6 worm cellular contexts compared by ENCODE assay signal in genomic region chrII:4745281-4745680, ce11.
TF ChIP-seq lines count a peak whose summit lies in the region.

No protein-coding gene starts in this region.

TF ChIP-seq in whole organism, L1 larva, 84 proteins besides CTCF, POLR2A, EP300 and RAD21 (continues in another document):
- TF ChIP-seq alr-1 (tag; optimal IDR thresholded peaks at IDR 0.05; lab: Kevin White, UChicago; ENCODE audit: borderline replicate concordance) (no peak), aha-1 (tag; optimal IDR thresholded peaks at IDR 0.05; lab: Kevin White, UChicago) (no peak), sptf-1 (tag; optimal IDR thresholded peaks at IDR 0.05; lab: Kevin White, UChicago) (no peak), lin-14 (GFP tag; optimal IDR thresholded peaks at IDR 0.05; lab: Kevin White, UChicago) (peak; percentile 68), ama-1 (optimal IDR thresholded peaks at IDR 0.05; lab: Kevin White, UChicago) (no peak), dsc-1 (tag; optimal IDR thresholded peaks at IDR 0.05; lab: Kevin White, UChicago) (no peak), zip-4 (GFP tag; optimal IDR thresholded peaks at IDR 0.05; lab: Kevin White, UChicago) (no peak), mdl-1 (tag; optimal IDR thresholded peaks at IDR 0.05; lab: Kevin White, UChicago) (peak in 1 of 2 experiments; percentile 12), sox-4 (tag; optimal IDR thresholded peaks at IDR 0.05; lab: Kevin White, UChicago) (no peak), fkh-8 (tag; optimal IDR thresholded peaks at IDR 0.05; lab: Kevin White, UChicago) (no peak), dpl-1 (GFP tag; optimal IDR thresholded peaks at IDR 0.05; lab: Kevin White, UChicago) (peak in 1 of 3 experiments; percentile 22), nhr-237 (tag; optimal IDR thresholded peaks at IDR 0.05; lab: Kevin White, UChicago) (no peak), Y116A8C.19 (tag; optimal IDR thresholded peaks at IDR 0.05; lab: Kevin White, UChicago; ENCODE audit: borderline replicate concordance) (no peak), unc-30 (tag; optimal IDR thresholded peaks at IDR 0.05; lab: Kevin White, UChicago) (no peak), F16B12.6 (tag; optimal IDR thresholded peaks at IDR 0.05; lab: Kevin White, UChicago) (no peak)

TF ChIP-seq in whole organism, L2 larva, 48 proteins besides CTCF, POLR2A, EP300 and RAD21 (continues in another document):
- TF ChIP-seq nhr-12 (tag; optimal IDR thresholded peaks at IDR 0.05; lab: Kevin White, UChicago) (no peak), ceh-16 (tag; optimal IDR thresholded peaks at IDR 0.05; lab: Kevin White, UChicago) (no peak), crh-2 (tag; optimal IDR thresholded peaks at IDR 0.05; lab: Kevin White, UChicago) (peak; percentile 44), aly-2 (tag; optimal IDR thresholded peaks at IDR 0.05; lab: Kevin White, UChicago) (no peak), mab-5 (tag; optimal IDR thresholded peaks at IDR 0.05; lab: Kevin White, UChicago) (no peak), sma-3 (GFP tag; optimal IDR thresholded peaks at IDR 0.05; lab: Kevin White, UChicago) (peak; percentile 85), nhr-129 (tag; optimal IDR thresholded peaks at IDR 0.05; lab: Kevin White, UChicago) (peak; percentile 13), elt-3 (tag; optimal IDR thresholded peaks at IDR 0.05; lab: Kevin White, UChicago) (no peak), C34F6.9 (tag; optimal IDR thresholded peaks at IDR 0.05; lab: Kevin White, UChicago) (no peak), nhr-6 (tag; optimal IDR thresholded peaks at IDR 0.05; lab: Kevin White, UChicago) (no peak), nhr-11 (tag; optimal IDR thresholded peaks at IDR 0.05; lab: Kevin White, UChicago) (peak; percentile 43), alr-1 (tag; optimal IDR thresholded peaks at IDR 0.05; lab: Kevin White, UChicago) (no peak), elt-1 (tag; optimal IDR thresholded peaks at IDR 0.05; lab: Kevin White, UChicago) (no peak), nhr-77 (tag; optimal IDR thresholded peaks at IDR 0.05; lab: Kevin White, UChicago) (no peak), sem-4 (tag; optimal IDR thresholded peaks at IDR 0.05; lab: Kevin White, UChicago) (no peak), fos-1 (tag; optimal IDR thresholded peaks at IDR 0.05; lab: Kevin White, UChicago) (peak; percentile 39)

TF ChIP-seq in whole organism, L3 larva, 47 proteins besides CTCF, POLR2A, EP300 and RAD21:
- TF ChIP-seq lsy-12 (tag; optimal IDR thresholded peaks at IDR 0.05; lab: Kevin White, UChicago) (peak; percentile 52), tbx-2 (tag; optimal IDR thresholded peaks at IDR 0.05; lab: Kevin White, UChicago) (peak; percentile 24), elt-2 (tag; optimal IDR thresholded peaks at IDR 0.05; lab: Kevin White, UChicago) (peak; percentile 1), nhr-77 (tag; optimal IDR thresholded peaks at IDR 0.05; lab: Kevin White, UChicago) (no peak), R02D3.7 (tag; optimal IDR thresholded peaks at IDR 0.05; lab: Kevin White, UChicago) (no peak), nfya-1 (tag; optimal IDR thresholded peaks at IDR 0.05; lab: Kevin White, UChicago; ENCODE audit: insufficient read depth) (peak; percentile 3), nhr-76 (tag; optimal IDR thresholded peaks at IDR 0.05; lab: Kevin White, UChicago) (no peak), mml-1 (tag; optimal IDR thresholded peaks at IDR 0.05; lab: Kevin White, UChicago) (peak; percentile 34), nhr-25 (tag; optimal IDR thresholded peaks at IDR 0.05; lab: Kevin White, UChicago) (peak; percentile 88), nhr-43 (tag; optimal IDR thresholded peaks at IDR 0.05; lab: Kevin White, UChicago; ENCODE audit: poor library complexity, severe bottlenecking) (peak; percentile 95), elt-3 (tag; optimal IDR thresholded peaks at IDR 0.05; lab: Kevin White, UChicago) (peak in 2 of 3 experiments; percentile 24 to 78), nhr-11 (tag; optimal IDR thresholded peaks at IDR 0.05; lab: Kevin White, UChicago) (peak; percentile 84), nhr-23 (tag; optimal IDR thresholded peaks at IDR 0.05; lab: Kevin White, UChicago) (peak; percentile 92)

TF ChIP-seq in whole organism, L4 larva, 104 proteins besides CTCF, POLR2A, EP300 and RAD21 (continues in another document):
- peak; percentile 34 for TF ChIP-seq dve-1 (tag; optimal IDR thresholded peaks at IDR 0.05; lab: Kevin White, UChicago; ENCODE audit: insufficient read depth)
- TF ChIP-seq lsy-2 (tag; optimal IDR thresholded peaks at IDR 0.05; lab: Kevin White, UChicago), result peak in 1 of 2 experiments; percentile 31
- TF ChIP-seq lin-38 (GFP tag; IDR thresholded peaks at IDR 0.05; lab: Robert Waterston, UW), result no peak
- TF ChIP-seq cey-2 (tag; optimal IDR thresholded peaks at IDR 0.05; lab: Kevin White, UChicago; ENCODE audit: borderline replicate concordance, insufficient read depth), result no peak
- TF ChIP-seq tra-1 (GFP tag; IDR thresholded peaks at IDR 0.05; lab: Robert Waterston, UW), result peak; percentile 39; the same call in 1 of the 2 replicates
- TF ChIP-seq ceh-20 (GFP tag; IDR thresholded peaks at IDR 0.05; lab: Robert Waterston, UW), result peak; percentile 59; the same call in 1 of the 2 replicates
- peak; percentile 30; the same call in 1 of the 2 replicates for TF ChIP-seq dmd-6 (GFP tag; IDR thresholded peaks at IDR 0.05; lab: Robert Waterston, UW)
- TF ChIP-seq dpl-1 (GFP tag; optimal IDR thresholded peaks at IDR 0.05; lab: Kevin White, UChicago), result peak; percentile 33
- peak; percentile 72 for TF ChIP-seq mxl-3 (GFP tag; optimal IDR thresholded peaks at IDR 0.05; lab: Kevin White, UChicago)
- peak; percentile 8 for TF ChIP-seq nhr-77 (tag; optimal IDR thresholded peaks at IDR 0.05; lab: Kevin White, UChicago)
- TF ChIP-seq hmg-1.1 (GFP tag; IDR thresholded peaks at IDR 0.05; lab: Robert Waterston, UW), result no peak
- peak; percentile 55 for TF ChIP-seq hlh-11 (tag; optimal IDR thresholded peaks at IDR 0.05; lab: Kevin White, UChicago)
- TF ChIP-seq nhr-102 (tag; optimal IDR thresholded peaks at IDR 0.05; lab: Kevin White, UChicago), result peak; percentile 10
- peak in 1 of 2 experiments; percentile 71 for TF ChIP-seq mdl-1 (tag; optimal IDR thresholded peaks at IDR 0.05; lab: Kevin White, UChicago)
- TF ChIP-seq nhr-11 (tag; optimal IDR thresholded peaks at IDR 0.05; lab: Kevin White, UChicago), result peak; percentile 98
- TF ChIP-seq nhr-28 (tag; optimal IDR thresholded peaks at IDR 0.05; lab: Kevin White, UChicago), result peak; percentile 77

TF ChIP-seq in whole organism, mixed stage, embryonic, 35 proteins besides CTCF, POLR2A, EP300 and RAD21:
- TF ChIP-seq elt-1 (tag; optimal IDR thresholded peaks at IDR 0.05; lab: Kevin White, UChicago; ENCODE audit: borderline replicate concordance, insufficient read depth), result peak; percentile 29
- TF ChIP-seq elt-3 (tag; optimal IDR thresholded peaks at IDR 0.05; lab: Kevin White, UChicago), result peak; percentile 25
- no peak for TF ChIP-seq ham-2 (GFP tag; optimal IDR thresholded peaks at IDR 0.05; lab: Kevin White, UChicago)
- no peak for TF ChIP-seq lsy-2 (tag; optimal IDR thresholded peaks at IDR 0.05; lab: Kevin White, UChicago)
- no peak for TF ChIP-seq ceh-83 (GFP tag; optimal IDR thresholded peaks at IDR 0.05; lab: Kevin White, UChicago)
- TF ChIP-seq cnd-1 (tag; optimal IDR thresholded peaks at IDR 0.05; lab: Kevin White, UChicago), result no peak

TF ChIP-seq in whole organism, young adult, 124 proteins besides CTCF, POLR2A, EP300 and RAD21:
- TF ChIP-seq pbrm-1 (GFP tag; IDR thresholded peaks at IDR 0.05; lab: Robert Waterston, UW) (no peak), rec-8 (tag; optimal IDR thresholded peaks at IDR 0.05; lab: Kevin White, UChicago) (no peak), F23B12.7 (tag; optimal IDR thresholded peaks at IDR 0.05; lab: Kevin White, UChicago; ENCODE audit: insufficient read depth) (no peak), ztf-26 (tag; optimal IDR thresholded peaks at IDR 0.05; lab: Kevin White, UChicago) (peak; percentile 76), Y53F4B.3 (GFP tag; IDR thresholded peaks at IDR 0.05; lab: Robert Waterston, UW) (no peak), tbp1 (GFP tag; optimal IDR thresholded peaks at IDR 0.05; lab: Kevin White, UChicago) (peak; percentile 28), ztf-25 (GFP tag; IDR thresholded peaks at IDR 0.05; lab: Robert Waterston, UW) (no peak), Y53G8AR.9 (GFP tag; conservative IDR thresholded peaks at IDR 0.05; lab: Robert Waterston, UW) (0 out of 2 replicates have a peak, but pooled peaks have one; percentile 45), cebp-1 (GFP tag; IDR thresholded peaks at IDR 0.05; lab: Robert Waterston, UW) (no peak), cebp-1 (tag; optimal IDR thresholded peaks at IDR 0.05; lab: Kevin White, UChicago) (peak; percentile 31), lin-40 (tag; optimal IDR thresholded peaks at IDR 0.05; lab: Kevin White, UChicago) (peak; percentile 43), fkh-3 (tag; optimal IDR thresholded peaks at IDR 0.05; lab: Kevin White, UChicago) (no peak), lin-54 (GFP tag; optimal IDR thresholded peaks at IDR 0.05; lab: Kevin White, UChicago) (peak; percentile 13), B0035.1 (tag; optimal IDR thresholded peaks at IDR 0.05; lab: Kevin White, UChicago) (no peak), ets-4 (GFP tag; optimal IDR thresholded peaks at IDR 0.05; lab: Kevin White, UChicago) (no peak), attf-6 (GFP tag; IDR thresholded peaks at IDR 0.05; lab: Robert Waterston, UW) (no peak), atf-7 (tag; optimal IDR thresholded peaks at IDR 0.05; lab: Kevin White, UChicago) (no peak), ceh-91 (GFP tag; IDR thresholded peaks at IDR 0.05; lab: Robert Waterston, UW) (no peak), him-1 (tag; optimal IDR thresholded peaks at IDR 0.05; lab: Kevin White, UChicago) (no peak), tlf-1 (GFP tag; optimal IDR thresholded peaks at IDR 0.05; lab: Kevin White, UChicago) (no peak), sea-2 (GFP tag; IDR thresholded peaks at IDR 0.05; lab: Robert Waterston, UW) (no peak)
